Fruit fly (Drosophila melanogaster) whole organism, embryonic: Measurements from ENCODE around the gene Megf8.

Source experiments
- Bdp1 ChIP-seq: fragments of 200-800 bp; sonication (Bioruptor generic); optimal IDR thresholded peaks from 3 replicates; lab custom pipeline; 2016; ENCODE audit warnings: missing biosample characterization, missing genetic modification characterization
- CG10267 ChIP-seq: fragments of 200-800 bp; sonication (Bioruptor generic); optimal IDR thresholded peaks from 2 replicates; lab custom pipeline; 2018; ENCODE audit warnings: missing biosample characterization, mild to moderate bottlenecking, missing genetic modification characterization, moderate library complexity
- CG10274 ChIP-seq: fragments of 200-800 bp; sonication (Bioruptor generic); optimal IDR thresholded peaks from 3 replicates; lab custom pipeline; 2017; ENCODE audit warnings: missing biosample characterization, mild to moderate bottlenecking, missing genetic modification characterization
- CG10565 ChIP-seq: fragments of 200-800 bp; sonication (Bioruptor generic); optimal IDR thresholded peaks from 3 replicates; lab custom pipeline; 2016; ENCODE audit warnings: missing biosample characterization, mild to moderate bottlenecking, missing genetic modification characterization
- CG11695 ChIP-seq: fragments of 200-800 bp; sonication (Bioruptor generic); IDR thresholded peaks from 3 replicates; pipeline ENCODE4 v1.3.6; 2022; ENCODE audit warnings: missing biosample characterization, missing genetic modification characterization
- CG14441 ChIP-seq: fragments of 200-800 bp; sonication (Bioruptor generic); IDR thresholded peaks from 2 replicates; pipeline ENCODE4 v1.3.6; 2022; ENCODE audit warnings: missing biosample characterization, missing genetic modification characterization
- CG14860 ChIP-seq: fragments of 200-800 bp; sonication (Bioruptor generic); IDR thresholded peaks from 3 replicates; pipeline ENCODE4 v1.3.6; 2022; ENCODE audit warnings: missing biosample characterization, missing genetic modification characterization; ENCODE audit not compliant: partially characterized antibody
- CG15269 ChIP-seq: fragments of 200-800 bp; sonication (Bioruptor generic); optimal IDR thresholded peaks from 2 replicates; lab custom pipeline; 2018; ENCODE audit warnings: missing biosample characterization, mild to moderate bottlenecking, missing genetic modification characterization, moderate library complexity
- CG1602 ChIP-seq: fragments of 200-800 bp; sonication (Bioruptor generic); optimal IDR thresholded peaks from 3 replicates; lab custom pipeline; 2016; ENCODE audit warnings: missing biosample characterization, missing genetic modification characterization
- CG16779 ChIP-seq: fragments of 200-800 bp; sonication (Bioruptor generic); IDR thresholded peaks from 2 replicates; pipeline ENCODE4 v1.3.6; 2022; ENCODE audit warnings: missing biosample characterization, missing genetic modification characterization
- CG2120 ChIP-seq: fragments of 200-800 bp; sonication (Bioruptor generic); optimal IDR thresholded peaks from 3 replicates; lab custom pipeline; 2016; ENCODE audit warnings: missing biosample characterization, missing genetic modification characterization
- CG2875 ChIP-seq: fragments of 200-800 bp; sonication (Bioruptor generic); optimal IDR thresholded peaks from 2 replicates; lab custom pipeline; 2017; ENCODE audit warnings: missing biosample characterization, mild to moderate bottlenecking, missing genetic modification characterization, missing genetic modification reagents
- CG31365 ChIP-seq: fragments of 200-800 bp; sonication (Bioruptor generic); optimal IDR thresholded peaks from 2 replicates; lab custom pipeline; 2018; ENCODE audit warnings: missing biosample characterization, mild to moderate bottlenecking, missing genetic modification characterization
- CG4424 ChIP-seq: fragments of 200-800 bp; sonication (Bioruptor generic); optimal IDR thresholded peaks from 3 replicates; lab custom pipeline; 2016; ENCODE audit warnings: missing biosample characterization, missing genetic modification characterization
- CG6683 ChIP-seq: fragments of 200-800 bp; sonication (Bioruptor generic); optimal IDR thresholded peaks from 2 replicates; lab custom pipeline; 2017; ENCODE audit warnings: missing biosample characterization, mild to moderate bottlenecking, missing genetic modification characterization, missing genetic modification reagents
- CG6854 ChIP-seq: fragments of 200-800 bp; sonication (Bioruptor generic); optimal IDR thresholded peaks from 3 replicates; lab custom pipeline; 2017; ENCODE audit warnings: missing biosample characterization, mild to moderate bottlenecking, missing genetic modification characterization
- CG8281 ChIP-seq: fragments of 200-800 bp; sonication (Bioruptor generic); optimal IDR thresholded peaks from 2 replicates; lab custom pipeline; 2018; ENCODE audit warnings: missing biosample characterization, mild to moderate bottlenecking, missing genetic modification characterization, moderate library complexity
- CG8388 ChIP-seq: fragments of 200-800 bp; sonication (Bioruptor generic); optimal IDR thresholded peaks from 2 replicates; lab custom pipeline; 2019; ENCODE audit warnings: missing biosample characterization, mild to moderate bottlenecking, missing genetic modification characterization, moderate library complexity
- CTCF ChIP-seq: fragments of 200-800 bp; sonication (Bioruptor generic); optimal IDR thresholded peaks from 2 replicates; lab custom pipeline; 2017; ENCODE audit warnings: missing biosample characterization, mild to moderate bottlenecking, missing genetic modification characterization, moderate library complexity
- CoRest ChIP-seq: fragments of 200-800 bp; sonication (Bioruptor generic); optimal IDR thresholded peaks from 3 replicates; lab custom pipeline; 2018; ENCODE audit warnings: missing biosample characterization, mild to moderate bottlenecking, missing genetic modification characterization, moderate library complexity
- Dbx ChIP-seq: fragments of 200-800 bp; sonication (Bioruptor generic); IDR thresholded peaks from 3 replicates; pipeline ENCODE4 v1.3.6; 2022; ENCODE audit warnings: missing biosample characterization, missing genetic modification characterization
- Dfd ChIP-seq, 2 experiments: fragments of >200 bp; optimal IDR thresholded peaks; 2 replicates each; lab custom pipeline; 2017; ENCODE audit warnings: missing biosample characterization in 2 of 2, missing genetic modification characterization in 2 of 2
- Ets65A ChIP-seq: fragments of 200-800 bp; sonication (Bioruptor generic); peaks from one replicate; lab custom pipeline; 2016; ENCODE audit warnings: missing biosample characterization, missing genetic modification characterization
- H15 ChIP-seq: fragments of 200-800 bp; sonication (Bioruptor generic); IDR thresholded peaks from 3 replicates; pipeline ENCODE4 v1.3.6; 2022; ENCODE audit warnings: missing biosample characterization, missing genetic modification characterization
- HLH3B ChIP-seq: fragments of 200-800 bp; sonication (Bioruptor generic); IDR thresholded peaks from 2 replicates; pipeline ENCODE4 v1.3.6; 2022; ENCODE audit warnings: missing biosample characterization, missing genetic modification characterization
- Hr3 ChIP-seq: fragments of 200-800 bp; sonication (Bioruptor generic); optimal IDR thresholded peaks from 3 replicates; lab custom pipeline; 2016; ENCODE audit warnings: missing biosample characterization, missing genetic modification characterization
- Med ChIP-seq: fragments of 200-800 bp; sonication (Bioruptor generic); peaks from one replicate; lab custom pipeline; 2016; ENCODE audit warnings: missing biosample characterization, missing genetic modification characterization, mild to moderate bottlenecking, inconsistent platforms, moderate library complexity
- Oaz ChIP-seq: fragments of 200-800 bp; sonication (Bioruptor generic); IDR thresholded peaks from 2 replicates; pipeline ENCODE4 v1.3.6; 2022; ENCODE audit warnings: missing biosample characterization, missing genetic modification characterization
- Sry-β ChIP-seq: fragments of 200-800 bp; sonication (Bioruptor generic); optimal IDR thresholded peaks from 2 replicates; lab custom pipeline; 2018; ENCODE audit warnings: missing biosample characterization, mild to moderate bottlenecking, missing genetic modification characterization, moderate library complexity
- Ssrp ChIP-seq: fragments of 200-800 bp; sonication (Bioruptor generic); optimal IDR thresholded peaks from 2 replicates; lab custom pipeline; 2018; ENCODE audit warnings: missing biosample characterization, mild to moderate bottlenecking, missing genetic modification characterization, moderate library complexity
- ab ChIP-seq: fragments of 200-800 bp; sonication (Bioruptor generic); optimal IDR thresholded peaks from 2 replicates; lab custom pipeline; 2016; ENCODE audit warnings: missing biosample characterization, missing genetic modification characterization
- aop ChIP-seq: fragments of 200-800 bp; sonication (Bioruptor generic); IDR thresholded peaks from 2 replicates; pipeline ENCODE4 v1.3.6; 2022; ENCODE audit warnings: missing biosample characterization, missing genetic modification characterization
- ara ChIP-seq: fragments of 200-800 bp; sonication (Bioruptor generic); IDR thresholded peaks from 2 replicates; pipeline ENCODE4 v1.3.6; 2022; ENCODE audit warnings: missing biosample characterization, missing genetic modification characterization
- ase ChIP-seq: fragments of 200-800 bp; sonication (Bioruptor generic); IDR thresholded peaks from 3 replicates; pipeline ENCODE4 v1.3.6; 2022; ENCODE audit warnings: missing biosample characterization, missing genetic modification characterization
- ato ChIP-seq: fragments of 200-800 bp; sonication (Bioruptor generic); IDR thresholded peaks from 2 replicates; pipeline ENCODE4 v1.3.6; 2022; ENCODE audit warnings: missing biosample characterization, missing genetic modification characterization; ENCODE audit not compliant: partially characterized antibody
- bcd ChIP-seq: fragments of 200-800 bp; sonication (Bioruptor generic); optimal IDR thresholded peaks from 2 replicates; lab custom pipeline; 2017; ENCODE audit warnings: missing biosample characterization, mild to moderate bottlenecking, missing genetic modification characterization
- cad ChIP-seq: fragments of >200 bp; optimal IDR thresholded peaks from 2 replicates; lab custom pipeline; 2017; ENCODE audit warnings: missing biosample characterization, missing genetic modification characterization
- corto ChIP-seq: fragments of 200-800 bp; sonication (Bioruptor generic); optimal IDR thresholded peaks from 2 replicates; lab custom pipeline; 2016; ENCODE audit warnings: missing biosample characterization, mild to moderate bottlenecking, missing genetic modification characterization, moderate library complexity
- dm ChIP-seq: fragments of 200-800 bp; sonication (Bioruptor generic); optimal IDR thresholded peaks from 3 replicates; lab custom pipeline; 2016; ENCODE audit warnings: missing biosample characterization, missing genetic modification characterization
- ewg ChIP-seq: fragments of 200-800 bp; sonication (Bioruptor generic); optimal IDR thresholded peaks from 3 replicates; lab custom pipeline; 2017; ENCODE audit warnings: mild to moderate bottlenecking, missing biosample characterization, missing genetic modification reagents, missing genetic modification characterization
- gfzf ChIP-seq: fragments of 200-800 bp; sonication (Bioruptor generic); optimal IDR thresholded peaks from 2 replicates; lab custom pipeline; 2016; ENCODE audit warnings: missing biosample characterization, mild to moderate bottlenecking, missing genetic modification characterization, moderate library complexity
- ham ChIP-seq: fragments of 200-800 bp; sonication (Bioruptor generic); IDR thresholded peaks from 2 replicates; pipeline ENCODE4 v1.3.6; 2022; ENCODE audit warnings: missing biosample characterization, missing genetic modification characterization
- hb ChIP-seq: fragments of 200-800 bp; sonication (Bioruptor generic); IDR thresholded peaks from 3 replicates; pipeline ENCODE4 v1.3.6; 2022; ENCODE audit warnings: missing biosample characterization, missing genetic modification characterization; ENCODE audit not compliant: partially characterized antibody
- hkb ChIP-seq, 2 experiments: fragments of 200-800 bp in 1 of 2; fragments of >200 bp in 1 of 2; sonication (Bioruptor generic) in 1 of 2; IDR thresholded peaks in 1 of 2; optimal IDR thresholded peaks in 1 of 2; 2 replicates each; pipeline versions ENCODE4 v1.3.6 to Lab custom; 2017 to 2022; ENCODE audit warnings: missing biosample characterization in 1 of 2, missing genetic modification characterization in 1 of 2
- mirr ChIP-seq: fragments of 200-800 bp; sonication (Bioruptor generic); optimal IDR thresholded peaks from 3 replicates; lab custom pipeline; 2018; ENCODE audit warnings: missing biosample characterization, mild to moderate bottlenecking, missing genetic modification characterization
- pita ChIP-seq: fragments of 200-800 bp; sonication (Bioruptor generic); optimal IDR thresholded peaks from 2 replicates; lab custom pipeline; 2017; ENCODE audit warnings: missing biosample characterization, mild to moderate bottlenecking, missing genetic modification characterization
- prd ChIP-seq, 3 experiments: fragments of >200 bp in 2 of 3; fragments of 200-800 bp in 1 of 3; sonication (Bioruptor generic) in 1 of 3; optimal IDR thresholded peaks in 2 of 3; IDR thresholded peaks in 1 of 3; 2 replicates in 2 of 3; 3 replicates in 1 of 3; pipeline versions ENCODE4 v1.3.6 to Lab custom; 2017 to 2022; ENCODE audit warnings: missing biosample characterization in 1 of 3, missing genetic modification characterization in 1 of 3
- zfh1 ChIP-seq: fragments of 200-800 bp; sonication (Bioruptor generic); IDR thresholded peaks from 3 replicates; pipeline ENCODE4 v1.3.6; 2022; ENCODE audit warnings: missing biosample characterization, missing genetic modification characterization

The Megf8 gene

dm6 chr2L:7993984-7994854 lies 49.1 kb upstream of the Megf8 start, which contains the start of gene pes (continued):
- peak; percentile 56 for TF ChIP-seq CG10565 (GFP tag; lab: Kevin White, UChicago)
- peak; percentile 92 for TF ChIP-seq HLH3B (GFP tag; lab: Robert Waterston, UW)
- TF ChIP-seq H15 (GFP tag; lab: Robert Waterston, UW): peak; percentile 93
- TF ChIP-seq CTCF (GFP tag; lab: Kevin White, UChicago): peak; percentile 53
- TF ChIP-seq CG11695 (GFP tag; lab: Robert Waterston, UW): peak; percentile 91
- peak; percentile 94 for TF ChIP-seq CoRest (tag; lab: Kevin White, UChicago)
- no peak for TF ChIP-seq CG14860 (GFP tag; lab: Robert Waterston, UW)
- TF ChIP-seq CG16779 (GFP tag; lab: Robert Waterston, UW): peak; percentile 80
- TF ChIP-seq CG10274 (GFP tag; lab: Kevin White, UChicago): peak; percentile 99
- peak; percentile 92 for TF ChIP-seq CG6854 (GFP tag; lab: Kevin White, UChicago)
- TF ChIP-seq CG1602 (GFP tag; lab: Kevin White, UChicago): peak; percentile 70
- peak; percentile 29 for TF ChIP-seq CG15269
- peak; percentile 95 for TF ChIP-seq bcd
- TF ChIP-seq aop: peak; percentile 35; the same call in 1 of the 2 replicates
- TF ChIP-seq Med (GFP tag; lab: Kevin White, UChicago): peak; percentile 97
- TF ChIP-seq pita: no peak
- TF ChIP-seq CG8388: no peak
- no peak for TF ChIP-seq ab (GFP tag; lab: Kevin White, UChicago)
- TF ChIP-seq ato (GFP tag; lab: Robert Waterston, UW): no peak
- TF ChIP-seq Ssrp (tag; lab: Kevin White, UChicago): peak; percentile 91
- TF ChIP-seq CG2120: peak; percentile 65
- TF ChIP-seq Bdp1 (GFP tag; lab: Kevin White, UChicago): no peak
- peak; percentile 89 for TF ChIP-seq CG10267 (tag; lab: Kevin White, UChicago)
- no peak; the same call in 2 of the 3 replicates for TF ChIP-seq zfh1 (GFP tag; lab: Robert Waterston, UW)
- TF ChIP-seq CG14441 (GFP tag; lab: Robert Waterston, UW): peak; percentile 91
- peak; percentile 75 for TF ChIP-seq CG31365 (tag; lab: Kevin White, UChicago)
- peak; percentile 90 for TF ChIP-seq ara (GFP tag; lab: Robert Waterston, UW)
- peak; percentile 81 for TF ChIP-seq Oaz
- TF ChIP-seq dm (GFP tag; lab: Kevin White, UChicago): peak; percentile 28
- TF ChIP-seq hkb (optimal IDR thresholded peaks at IDR 0.05; lab: Kevin White, UChicago): peak; percentile 39
- peak; percentile 96 for TF ChIP-seq hkb (GFP tag; IDR thresholded peaks at IDR 0.05; lab: Robert Waterston, UW)
- no peak for TF ChIP-seq prd (optimal IDR thresholded peaks at IDR 0.05; lab: Kevin White, UChicago)
- TF ChIP-seq prd (GFP tag; IDR thresholded peaks at IDR 0.05; lab: Robert Waterston, UW): peak; percentile 97
- TF ChIP-seq hb: no peak
- no peak for TF ChIP-seq Dfd (GFP tag; optimal IDR thresholded peaks at IDR 0.05; lab: Kevin White, UChicago)
- TF ChIP-seq ase (GFP tag; lab: Robert Waterston, UW): peak; percentile 89
- TF ChIP-seq Sry-β (GFP tag; lab: Kevin White, UChicago): peak; percentile 40
- peak; percentile 8 for TF ChIP-seq gfzf
- TF ChIP-seq CG6683: peak; percentile 88
- TF ChIP-seq Ets65A (GFP tag; lab: Kevin White, UChicago): peak; percentile 98
- TF ChIP-seq cad (GFP tag; lab: Kevin White, UChicago): no peak
- TF ChIP-seq ham (GFP tag; lab: Robert Waterston, UW): no peak
- peak; percentile 40 for TF ChIP-seq Hr3 (GFP tag; lab: Kevin White, UChicago)
- peak; percentile 96 for TF ChIP-seq CG4424
- TF ChIP-seq ewg: peak; percentile 77
- peak; percentile 96 for TF ChIP-seq Dbx (GFP tag; lab: Robert Waterston, UW)
- TF ChIP-seq mirr (GFP tag; lab: Kevin White, UChicago): peak; percentile 70
- peak; percentile 84 for TF ChIP-seq CG8281 (tag; lab: Kevin White, UChicago)
- peak; percentile 88 for TF ChIP-seq corto (GFP tag; lab: Kevin White, UChicago)
- no peak for TF ChIP-seq CG2875
